Fruit fly (Drosophila melanogaster) whole organism, embryonic: ENCODE results near the gene msl-3.

Experiments used
- Atf6 ChIP-seq: fragments of 200-800 bp; sonication (Bioruptor generic); IDR thresholded peaks from 2 replicates; pipeline ENCODE4 v1.3.6; 2022; ENCODE audit warnings: missing biosample characterization, missing genetic modification characterization
- CG11085 ChIP-seq: fragments of 200-800 bp; sonication (Bioruptor generic); IDR thresholded peaks from 2 replicates; pipeline ENCODE4 v1.3.6; 2022; ENCODE audit warnings: missing biosample characterization, missing genetic modification characterization
- CG11560 ChIP-seq: fragments of 200-800 bp; sonication (Bioruptor generic); IDR thresholded peaks from 3 replicates; pipeline ENCODE4 v1.3.6; 2022; ENCODE audit warnings: missing biosample characterization, missing genetic modification characterization
- CG12104 ChIP-seq: fragments of 200-800 bp; sonication (Bioruptor generic); optimal IDR thresholded peaks from 3 replicates; lab custom pipeline; 2016; ENCODE audit warnings: missing biosample characterization, missing genetic modification characterization
- CG13424 ChIP-seq: fragments of 200-800 bp; sonication (Bioruptor generic); optimal IDR thresholded peaks from 2 replicates; lab custom pipeline; 2019; ENCODE audit warnings: missing biosample characterization, mild to moderate bottlenecking, missing genetic modification characterization, moderate library complexity
- CG13624 ChIP-seq: fragments of 200-800 bp; sonication (Bioruptor generic); optimal IDR thresholded peaks from 2 replicates; lab custom pipeline; 2016; ENCODE audit warnings: missing biosample characterization, missing genetic modification characterization
- CG13775 ChIP-seq: fragments of 200-800 bp; sonication (Bioruptor generic); optimal IDR thresholded peaks from 3 replicates; lab custom pipeline; 2017; ENCODE audit warnings: missing biosample characterization, mild to moderate bottlenecking, missing genetic modification characterization
- CG14710 ChIP-seq: fragments of 200-800 bp; sonication (Bioruptor generic); optimal IDR thresholded peaks from 3 replicates; lab custom pipeline; 2019; ENCODE audit warnings: missing biosample characterization, mild to moderate bottlenecking, missing genetic modification characterization, moderate library complexity
- CG1529 ChIP-seq: fragments of 200-800 bp; sonication (Bioruptor generic); optimal IDR thresholded peaks from 3 replicates; lab custom pipeline; 2018; ENCODE audit warnings: missing biosample characterization, missing genetic modification characterization
- CG16779 ChIP-seq: fragments of 200-800 bp; sonication (Bioruptor generic); IDR thresholded peaks from 2 replicates; pipeline ENCODE4 v1.3.6; 2022; ENCODE audit warnings: missing biosample characterization, missing genetic modification characterization
- CG16863 ChIP-seq: fragments of 200-800 bp; sonication (Bioruptor generic); optimal IDR thresholded peaks from 3 replicates; lab custom pipeline; 2016; ENCODE audit warnings: missing biosample characterization, missing genetic modification characterization
- CG2129 ChIP-seq: fragments of 200-800 bp; sonication (Bioruptor generic); IDR thresholded peaks from 2 replicates; pipeline ENCODE4 v1.3.6; 2022; ENCODE audit warnings: missing biosample characterization, missing genetic modification characterization; ENCODE audit not compliant: partially characterized antibody
- CG32532 ChIP-seq: fragments of 200-800 bp; sonication (Bioruptor generic); IDR thresholded peaks from 2 replicates; pipeline ENCODE4 v1.3.6; 2022; ENCODE audit warnings: missing biosample characterization, missing genetic modification characterization
- CG3407 ChIP-seq: fragments of 200-800 bp; sonication (Bioruptor generic); optimal IDR thresholded peaks from 2 replicates; lab custom pipeline; 2018; ENCODE audit warnings: missing biosample characterization, mild to moderate bottlenecking, missing genetic modification characterization
- CG3847 ChIP-seq: fragments of 200-800 bp; sonication (Bioruptor generic); IDR thresholded peaks from 2 replicates; pipeline ENCODE4 v1.3.6; 2022; ENCODE audit warnings: missing biosample characterization, missing genetic modification characterization
- CG4854 ChIP-seq: fragments of 200-800 bp; sonication (Bioruptor generic); optimal IDR thresholded peaks from 2 replicates; lab custom pipeline; 2016; ENCODE audit warnings: missing biosample characterization, missing genetic modification characterization, inconsistent platforms
- CG6654 ChIP-seq: fragments of 200-800 bp; sonication (Bioruptor generic); optimal IDR thresholded peaks from 2 replicates; lab custom pipeline; 2017; ENCODE audit warnings: missing biosample characterization, mild to moderate bottlenecking, missing genetic modification characterization
- CG7963 ChIP-seq: fragments of 200-800 bp; sonication (Bioruptor generic); IDR thresholded peaks from 3 replicates; pipeline ENCODE4 v1.3.6; 2022; ENCODE audit warnings: missing biosample characterization, missing genetic modification characterization; ENCODE audit not compliant: partially characterized antibody
- CG9876 ChIP-seq: fragments of 200-800 bp; sonication (Bioruptor generic); optimal IDR thresholded peaks from 2 replicates; lab custom pipeline; 2016; ENCODE audit warnings: missing biosample characterization, missing genetic modification characterization
- CHES-1-like ChIP-seq: fragments of 200-800 bp; sonication (Bioruptor generic); optimal IDR thresholded peaks from 2 replicates; lab custom pipeline; 2016; ENCODE audit warnings: missing biosample characterization, missing genetic modification characterization
- CTCF ChIP-seq: fragments of 200-800 bp; sonication (Bioruptor generic); optimal IDR thresholded peaks from 2 replicates; lab custom pipeline; 2017; ENCODE audit warnings: missing biosample characterization, mild to moderate bottlenecking, missing genetic modification characterization, moderate library complexity
- Hr39 ChIP-seq: fragments of >200 bp; optimal IDR thresholded peaks from 2 replicates; lab custom pipeline; 2017
- NK7.1 ChIP-seq: fragments of 200-800 bp; sonication (Bioruptor generic); optimal IDR thresholded peaks from 3 replicates; lab custom pipeline; 2016; ENCODE audit warnings: missing biosample characterization, missing genetic modification characterization
- Nf-YA ChIP-seq: fragments of 200-800 bp; sonication (Bioruptor generic); IDR thresholded peaks from 2 replicates; pipeline ENCODE4 v1.3.6; 2022; ENCODE audit warnings: missing biosample characterization, missing genetic modification characterization
- Opbp ChIP-seq: fragments of 200-800 bp; sonication (Bioruptor generic); IDR thresholded peaks from 3 replicates; pipeline ENCODE4 v1.3.6; 2022; ENCODE audit warnings: missing biosample characterization, missing genetic modification characterization; ENCODE audit not compliant: partially characterized antibody
- Rx ChIP-seq: fragments of 200-800 bp; sonication (Bioruptor generic); IDR thresholded peaks from 2 replicates; pipeline ENCODE4 v1.3.6; 2022; ENCODE audit warnings: missing biosample characterization, missing genetic modification characterization
- Sin3A ChIP-seq: fragments of >200 bp; optimal IDR thresholded peaks from 2 replicates; lab custom pipeline; 2018
- Spps ChIP-seq: fragments of 200-800 bp; sonication (Bioruptor generic); optimal IDR thresholded peaks from 2 replicates; lab custom pipeline; 2018; ENCODE audit warnings: missing biosample characterization, mild to moderate bottlenecking, missing genetic modification characterization
- bbx ChIP-seq: fragments of 200-800 bp; sonication (Bioruptor generic); IDR thresholded peaks from 2 replicates; pipeline ENCODE4 v1.3.6; 2022; ENCODE audit warnings: missing biosample characterization, missing genetic modification characterization; ENCODE audit not compliant: partially characterized antibody
- bsh ChIP-seq, 2 experiments: fragments of 200-800 bp; sonication (Bioruptor generic); optimal IDR thresholded peaks; 2 replicates each; lab custom pipeline; 2017 to 2018; ENCODE audit warnings: mild to moderate bottlenecking in 2 of 2, missing biosample characterization in 2 of 2, missing genetic modification characterization in 2 of 2, moderate library complexity in 1 of 2
- chinmo ChIP-seq: fragments of 200-800 bp; sonication (Bioruptor generic); IDR thresholded peaks from 4 replicates; pipeline ENCODE4 v1.3.6; 2022; ENCODE audit warnings: missing biosample characterization, missing genetic modification characterization; ENCODE audit not compliant: partially characterized antibody
- crol ChIP-seq: fragments of 200-800 bp; sonication (Bioruptor generic); IDR thresholded peaks from 2 replicates; pipeline ENCODE4 v1.3.6; 2022; ENCODE audit warnings: missing biosample characterization, missing genetic modification characterization
- da ChIP-seq: fragments of 200-800 bp; sonication (Bioruptor generic); optimal IDR thresholded peaks from 2 replicates; lab custom pipeline; 2016; ENCODE audit warnings: missing biosample characterization, missing genetic modification characterization
- dm ChIP-seq: fragments of 200-800 bp; sonication (Bioruptor generic); optimal IDR thresholded peaks from 3 replicates; lab custom pipeline; 2016; ENCODE audit warnings: missing biosample characterization, missing genetic modification characterization
- ewg ChIP-seq: fragments of 200-800 bp; sonication (Bioruptor generic); optimal IDR thresholded peaks from 3 replicates; lab custom pipeline; 2017; ENCODE audit warnings: mild to moderate bottlenecking, missing biosample characterization, missing genetic modification reagents, missing genetic modification characterization
- eyg ChIP-seq: fragments of 200-800 bp; sonication (Bioruptor generic); optimal IDR thresholded peaks from 3 replicates; lab custom pipeline; 2016; ENCODE audit warnings: missing biosample characterization, missing genetic modification characterization
- fru ChIP-seq: fragments of >200 bp; optimal IDR thresholded peaks from 2 replicates; lab custom pipeline; 2017
- grn ChIP-seq: fragments of 200-800 bp; sonication (Bioruptor generic); optimal IDR thresholded peaks from 3 replicates; lab custom pipeline; 2017; ENCODE audit warnings: missing biosample characterization, missing genetic modification characterization
- her ChIP-seq: fragments of 200-800 bp; sonication (Bioruptor generic); optimal IDR thresholded peaks from 2 replicates; lab custom pipeline; 2016; ENCODE audit warnings: missing biosample characterization, missing genetic modification characterization
- insv ChIP-seq, 2 experiments: fragments of 200-800 bp; sonication (Bioruptor generic); optimal IDR thresholded peaks; 3 replicates each; lab custom pipeline; 2016 to 2018; ENCODE audit warnings: missing biosample characterization in 2 of 2, missing genetic modification characterization in 2 of 2
- inv ChIP-seq: fragments of 200-800 bp; sonication (Bioruptor generic); IDR thresholded peaks from 2 replicates; pipeline ENCODE4 v1.3.6; 2022; ENCODE audit warnings: missing biosample characterization, missing genetic modification characterization; ENCODE audit not compliant: partially characterized antibody
- kah ChIP-seq: fragments of 200-800 bp; sonication (Bioruptor generic); optimal IDR thresholded peaks from 2 replicates; lab custom pipeline; 2018; ENCODE audit warnings: missing biosample characterization, mild to moderate bottlenecking, missing genetic modification characterization
- kni ChIP-seq: fragments of 200-800 bp; sonication (Bioruptor generic); optimal IDR thresholded peaks from 3 replicates; lab custom pipeline; 2017; ENCODE audit warnings: mild to moderate bottlenecking, missing biosample characterization, missing genetic modification reagents, missing genetic modification characterization
- mam ChIP-seq: fragments of 200-800 bp; sonication (Bioruptor generic); optimal IDR thresholded peaks from 3 replicates; lab custom pipeline; 2016; ENCODE audit warnings: missing biosample characterization, missing genetic modification characterization
- nerfin-2 ChIP-seq: fragments of 200-800 bp; sonication (Bioruptor generic); IDR thresholded peaks from 2 replicates; pipeline ENCODE4 v1.3.6; 2022; ENCODE audit warnings: missing biosample characterization, missing genetic modification characterization; ENCODE audit not compliant: partially characterized antibody
- org-1 ChIP-seq: fragments of 200-800 bp; sonication (Bioruptor generic); optimal IDR thresholded peaks from 2 replicates; lab custom pipeline; 2017; ENCODE audit warnings: missing biosample characterization, missing genetic modification characterization
- scrt ChIP-seq: fragments of 200-800 bp; sonication (Bioruptor generic); optimal IDR thresholded peaks from 2 replicates; lab custom pipeline; 2018; ENCODE audit warnings: missing biosample characterization, mild to moderate bottlenecking, missing genetic modification characterization, moderate library complexity
- sens ChIP-seq: fragments of 200-800 bp; sonication (Bioruptor generic); peaks from one replicate; lab custom pipeline; 2016; ENCODE audit warnings: missing biosample characterization, missing genetic modification characterization
- tll ChIP-seq, 2 experiments: fragments of 200-800 bp in 1 of 2; fragments of >200 bp in 1 of 2; sonication (Bioruptor generic) in 1 of 2; optimal IDR thresholded peaks; 2 replicates each; lab custom pipeline; 2017 to 2019; ENCODE audit warnings: missing biosample characterization in 2 of 2, missing genetic modification characterization in 2 of 2, mild to moderate bottlenecking in 1 of 2, moderate library complexity in 1 of 2
- vnd ChIP-seq: fragments of 200-800 bp; sonication (Bioruptor generic); IDR thresholded peaks from 3 replicates; pipeline ENCODE4 v1.3.6; 2022; ENCODE audit warnings: missing biosample characterization, missing genetic modification characterization; ENCODE audit not compliant: partially characterized antibody

The msl-3 gene

DNA sequence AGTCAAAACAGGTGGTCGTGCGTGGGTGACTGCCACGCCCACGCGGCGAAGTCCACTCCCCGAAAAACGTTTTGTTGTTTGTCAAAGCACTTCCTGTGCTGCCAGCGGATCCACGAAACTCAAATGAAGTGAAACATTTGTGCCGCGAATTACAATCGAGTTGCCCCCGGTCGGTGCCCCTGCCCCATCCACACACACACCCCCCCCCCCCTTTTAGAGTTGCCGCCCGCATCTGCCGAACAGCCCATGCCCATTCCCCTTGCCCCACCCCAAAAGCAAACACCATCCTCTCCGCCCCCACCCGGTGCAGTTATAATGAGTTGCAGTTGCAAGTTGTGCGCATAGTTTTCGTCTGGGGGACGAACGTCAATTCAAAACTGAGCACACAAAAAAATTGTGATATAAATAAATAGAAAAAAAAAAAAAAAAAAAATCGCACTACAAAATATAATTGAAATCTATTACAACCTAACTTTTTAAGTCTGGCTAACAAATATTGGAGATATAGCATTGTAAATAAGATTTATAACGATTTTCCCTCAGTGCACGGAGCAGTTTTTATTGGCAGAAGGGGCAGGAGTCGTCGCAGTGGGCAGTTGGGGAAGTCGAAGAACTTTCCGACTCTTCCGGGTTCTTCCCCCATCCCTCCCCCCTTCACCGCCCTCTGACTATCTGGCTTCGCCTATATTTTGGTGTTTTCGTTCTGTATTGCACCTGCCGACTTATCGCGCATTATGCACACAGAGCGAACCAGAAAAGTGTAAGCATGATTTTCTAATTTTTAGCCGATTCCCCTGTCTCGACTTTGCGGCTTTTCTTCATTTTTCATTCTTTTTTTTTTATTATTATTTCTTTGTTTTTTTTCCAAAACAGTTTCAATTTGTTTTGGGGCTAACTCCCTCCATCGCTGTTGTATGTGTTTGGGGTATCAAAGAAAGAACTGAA, 26.5 kb upstream of the msl-3 start (continued):
- no peak for TF ChIP-seq scrt
- TF ChIP-seq kni (GFP tag; lab: Kevin White, UChicago) = peak; percentile 54
- no peak for TF ChIP-seq CG2129 (GFP tag; lab: Robert Waterston, UW)
- no peak for TF ChIP-seq inv
- TF ChIP-seq insv (GFP tag; optimal IDR thresholded peaks at IDR 0.05; lab: Kevin White, UChicago) = no peak
- no peak for TF ChIP-seq fru
- TF ChIP-seq CG12104 (GFP tag; lab: Kevin White, UChicago) = peak; percentile 28
- TF ChIP-seq kah (GFP tag; lab: Kevin White, UChicago) = peak; percentile 49
- TF ChIP-seq Hr39 = no peak
- peak; percentile 79 for TF ChIP-seq crol
- TF ChIP-seq CG4854 (GFP tag; lab: Kevin White, UChicago) = no peak
- peak in 1 of 2 experiments; percentile 92 for TF ChIP-seq bsh (GFP tag; optimal IDR thresholded peaks at IDR 0.05; lab: Kevin White, UChicago)
- TF ChIP-seq CG11085 = no peak
- TF ChIP-seq CG9876 (GFP tag; lab: Kevin White, UChicago) = peak; percentile 3
- TF ChIP-seq dm = no peak
- no peak for TF ChIP-seq da (GFP tag; lab: Kevin White, UChicago)
- 0 out of 2 replicates have a peak, but pooled peaks have one; percentile 31 for TF ChIP-seq CG3847 (GFP tag; lab: Robert Waterston, UW)
- no peak for TF ChIP-seq CG13624 (GFP tag; lab: Kevin White, UChicago)
- peak; percentile 43 for TF ChIP-seq ewg
- TF ChIP-seq org-1 (GFP tag; lab: Kevin White, UChicago) = no peak
- TF ChIP-seq CG11560 (tag; lab: Robert Waterston, UW) = no peak
- peak; percentile 39 for TF ChIP-seq CG16863 (GFP tag; lab: Kevin White, UChicago)
- TF ChIP-seq grn (GFP tag; lab: Kevin White, UChicago) = no peak
- no peak for TF ChIP-seq Rx
- peak; percentile 59 for TF ChIP-seq CG1529
- peak; percentile 65 for TF ChIP-seq Spps (tag; lab: Kevin White, UChicago)
- TF ChIP-seq her (GFP tag; lab: Kevin White, UChicago) = no peak
- TF ChIP-seq vnd (GFP tag; lab: Robert Waterston, UW) = no peak
- no peak for TF ChIP-seq eyg (GFP tag; lab: Kevin White, UChicago)
- no peak for TF ChIP-seq CG32532
- TF ChIP-seq tll (GFP tag; optimal IDR thresholded peaks at IDR 0.05; lab: Kevin White, UChicago) = no peak
- 0 out of 2 replicates have a peak, but pooled peaks have one; percentile 37 for TF ChIP-seq Nf-YA (GFP tag; lab: Robert Waterston, UW)
- TF ChIP-seq chinmo = no peak
- no peak for TF ChIP-seq CHES-1-like (GFP tag; lab: Kevin White, UChicago)
- TF ChIP-seq CG6654 (GFP tag; lab: Kevin White, UChicago) = no peak
- TF ChIP-seq Opbp (GFP tag; lab: Robert Waterston, UW) = no peak
- no peak for TF ChIP-seq CTCF (GFP tag; lab: Kevin White, UChicago)
- TF ChIP-seq Atf6 (GFP tag; lab: Robert Waterston, UW) = no peak
- no peak for TF ChIP-seq Sin3A
- peak; percentile 92 for TF ChIP-seq sens (GFP tag; lab: Kevin White, UChicago)
- no peak for TF ChIP-seq mam
- TF ChIP-seq NK7.1 = no peak
- 0 out of 2 replicates have a peak, but pooled peaks have one; percentile 7 for TF ChIP-seq bbx (GFP tag; lab: Robert Waterston, UW)
- TF ChIP-seq CG7963 (GFP tag; lab: Robert Waterston, UW) = no peak
- peak; percentile 41 for TF ChIP-seq CG13424
- TF ChIP-seq CG3407 = peak; percentile 32
- peak; percentile 23 for TF ChIP-seq CG13775 (GFP tag; lab: Kevin White, UChicago)
- TF ChIP-seq CG14710 (tag; lab: Kevin White, UChicago) = peak; percentile 72
- TF ChIP-seq CG16779 (GFP tag; lab: Robert Waterston, UW) = no peak
- no peak for TF ChIP-seq nerfin-2 (GFP tag; lab: Robert Waterston, UW)
